Worm (Caenorhabditis elegans) whole organism, early embryonic: Measurements from ENCODE around the gene mtrf-1L.

Source experiments
- B0310.2 ChIP-seq: sonication (generic microtip); optimal IDR thresholded peaks from 2 replicates; lab custom pipeline; 2016; ENCODE audit warnings: mild to moderate bottlenecking, missing genetic modification characterization, missing compliant biosample characterization
- F13C5.2 ChIP-seq: sonication (generic microtip); optimal IDR thresholded peaks from 2 replicates; lab custom pipeline; 2017; ENCODE audit warnings: mild to moderate bottlenecking, missing genetic modification characterization, inconsistent platforms, missing compliant biosample characterization
- aly-1 ChIP-seq: sonication (generic microtip); optimal IDR thresholded peaks from 2 replicates; lab custom pipeline; 2016; ENCODE audit warnings: missing genetic modification characterization, missing compliant biosample characterization
- ama-1 ChIP-seq: fragments of 150-350 bp; optimal IDR thresholded peaks from 2 replicates; lab custom pipeline; 2014
- ceh-13 ChIP-seq: fragments of 200-800 bp; sonication (Bioruptor generic); optimal IDR thresholded peaks from 2 replicates; lab custom pipeline; 2018; ENCODE audit warnings: mild to moderate bottlenecking, missing genetic modification characterization, missing compliant biosample characterization
- ceh-36 ChIP-seq: sonication (generic microtip); optimal IDR thresholded peaks from 2 replicates; lab custom pipeline; 2016; ENCODE audit warnings: missing genetic modification characterization, inconsistent platforms, missing compliant biosample characterization
- ets-7 ChIP-seq: sonication (generic microtip); optimal IDR thresholded peaks from 2 replicates; lab custom pipeline; 2016; ENCODE audit warnings: missing genotype, missing genetic modification characterization, missing compliant biosample characterization
- flt-1 ChIP-seq: fragments of 200-800 bp; sonication (Bioruptor generic); IDR thresholded peaks from 2 replicates; pipeline ENCODE4 v1.3.6; 2022; ENCODE audit warnings: missing genetic modification characterization, missing compliant biosample characterization
- hmbx-1 ChIP-seq: sonication (generic microtip); optimal IDR thresholded peaks from 2 replicates; lab custom pipeline; 2016; ENCODE audit warnings: mild to moderate bottlenecking, missing genetic modification characterization, missing compliant biosample characterization
- hnd-1 ChIP-seq: sonication (generic microtip); optimal IDR thresholded peaks from 2 replicates; lab custom pipeline; 2016; ENCODE audit warnings: missing genetic modification characterization, missing compliant biosample characterization
- pes-1 ChIP-seq: fragments of 200-800 bp; sonication (Bioruptor generic); IDR thresholded peaks from 2 replicates; pipeline ENCODE4 v1.3.6; 2022; ENCODE audit warnings: missing genetic modification reagents, missing genetic modification characterization, missing compliant biosample characterization
- scrt-1 ChIP-seq: fragments of 200-800 bp; sonication (Bioruptor generic); IDR thresholded peaks from 2 replicates; pipeline ENCODE4 v1.3.6; 2022; ENCODE audit warnings: missing genetic modification characterization, missing compliant biosample characterization
- tbx-11 ChIP-seq: fragments of 200-800 bp; sonication (Bioruptor generic); IDR thresholded peaks from 2 replicates; pipeline ENCODE4 v1.3.6; 2022; ENCODE audit warnings: missing genetic modification characterization, missing compliant biosample characterization
- tra-4 ChIP-seq: sonication (generic microtip); optimal IDR thresholded peaks from 2 replicates; lab custom pipeline; 2017; ENCODE audit warnings: missing genetic modification characterization, missing compliant biosample characterization

DNA sequence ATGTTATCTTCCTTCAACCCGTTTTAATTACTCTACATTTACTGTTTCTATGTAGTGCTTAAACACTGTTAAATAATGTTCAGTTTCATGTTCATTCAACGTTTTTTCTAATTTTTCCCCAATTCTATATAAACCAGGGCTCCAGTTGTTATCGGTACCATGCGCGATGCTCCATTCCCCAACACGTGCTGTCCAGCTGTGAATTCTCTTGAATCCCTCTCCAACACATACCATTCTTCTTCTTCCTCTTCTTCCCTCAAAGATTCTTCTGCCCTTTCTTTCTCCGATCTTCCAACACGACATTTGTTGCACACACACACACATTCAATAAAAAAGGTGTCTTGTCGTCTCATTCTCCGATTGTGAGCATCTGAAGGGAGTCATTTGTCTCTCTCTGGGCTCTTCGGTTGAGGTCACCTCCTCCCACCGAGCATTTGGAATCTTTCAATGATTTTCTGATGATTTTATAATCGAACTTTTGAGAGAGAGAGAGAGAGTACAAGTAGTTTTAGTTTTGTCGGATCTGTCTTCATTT lies 14.9 kb upstream of the mtrf-1L start:
- TF ChIP-seq scrt-1 (GFP tag; lab: Robert Waterston, UW) (no peak), flt-1 (no peak), ama-1 (no peak), F13C5.2 (tag; lab: Kevin White, UChicago) (no peak), ceh-13 (GFP tag; lab: Kevin White, UChicago) (no peak), pes-1 (no peak), hnd-1 (tag; lab: Kevin White, UChicago) (no peak), hmbx-1 (tag; lab: Kevin White, UChicago) (no peak), tbx-11 (GFP tag; lab: Robert Waterston, UW) (no peak), ets-7 (tag; lab: Kevin White, UChicago) (no peak), B0310.2 (tag; lab: Kevin White, UChicago) (no peak), aly-1 (tag; lab: Kevin White, UChicago) (no peak), ceh-36 (tag; lab: Kevin White, UChicago) (no peak), tra-4 (tag; lab: Kevin White, UChicago) (no peak)
